Fruit fly (Drosophila melanogaster) whole organism, embryonic: ENCODE measurements around the gene hiro.

Source experiments
- Ada2b ChIP-seq: fragments of 200-800 bp; sonication (Bioruptor generic); IDR thresholded peaks from 2 replicates; pipeline ENCODE4 v1.3.6; 2022; ENCODE audit warnings: missing biosample characterization, missing genetic modification characterization
- Bdp1 ChIP-seq: fragments of 200-800 bp; sonication (Bioruptor generic); optimal IDR thresholded peaks from 3 replicates; lab custom pipeline; 2016; ENCODE audit warnings: missing biosample characterization, missing genetic modification characterization
- Blimp-1 ChIP-seq: fragments of 200-800 bp; sonication (Bioruptor generic); optimal IDR thresholded peaks from 3 replicates; lab custom pipeline; 2018; ENCODE audit warnings: missing biosample characterization, missing genetic modification characterization, mild to moderate bottlenecking, moderate library complexity, missing genetic modification reagents
- CG11695 ChIP-seq: fragments of 200-800 bp; sonication (Bioruptor generic); IDR thresholded peaks from 3 replicates; pipeline ENCODE4 v1.3.6; 2022; ENCODE audit warnings: missing biosample characterization, missing genetic modification characterization
- CG17328 ChIP-seq: fragments of 200-800 bp; sonication (Bioruptor generic); IDR thresholded peaks from 2 replicates; pipeline ENCODE4 v1.3.6; 2022; ENCODE audit warnings: missing biosample characterization, missing genetic modification characterization
- CG17361 ChIP-seq: fragments of 200-800 bp; sonication (Bioruptor generic); IDR thresholded peaks from 3 replicates; pipeline ENCODE4 v1.3.6; 2022; ENCODE audit warnings: missing biosample characterization, missing genetic modification characterization
- CG17829 ChIP-seq: fragments of 200-800 bp; optimal IDR thresholded peaks from 2 replicates; lab custom pipeline; 2019; ENCODE audit warnings: missing biosample characterization, mild to moderate bottlenecking, missing genetic modification characterization, moderate library complexity
- CG18599 ChIP-seq: fragments of 200-800 bp; sonication (Bioruptor generic); optimal IDR thresholded peaks from 3 replicates; lab custom pipeline; 2017; ENCODE audit warnings: missing biosample characterization, missing genetic modification characterization, mild to moderate bottlenecking, moderate library complexity, missing genetic modification reagents
- CG2120 ChIP-seq: fragments of 200-800 bp; sonication (Bioruptor generic); optimal IDR thresholded peaks from 3 replicates; lab custom pipeline; 2016; ENCODE audit warnings: missing biosample characterization, missing genetic modification characterization
- CG2199 ChIP-seq: fragments of 200-800 bp; sonication (Bioruptor generic); IDR thresholded peaks from 3 replicates; pipeline ENCODE4 v1.3.6; 2022; ENCODE audit warnings: missing biosample characterization, missing genetic modification characterization
- CG2202 ChIP-seq: fragments of 200-800 bp; sonication (Bioruptor generic); optimal IDR thresholded peaks from 2 replicates; lab custom pipeline; 2018; ENCODE audit warnings: missing biosample characterization, mild to moderate bottlenecking, missing genetic modification characterization
- CG31441 ChIP-seq: fragments of 200-800 bp; sonication (Bioruptor generic); IDR thresholded peaks from 2 replicates; pipeline ENCODE4 v1.3.6; 2022; ENCODE audit warnings: missing biosample characterization, missing genetic modification characterization
- CG34422 ChIP-seq: fragments of 200-800 bp; sonication (Bioruptor generic); IDR thresholded peaks from 3 replicates; pipeline ENCODE4 v1.3.6; 2022; ENCODE audit warnings: missing biosample characterization, missing genetic modification characterization
- CG4404 ChIP-seq: fragments of 200-800 bp; sonication (Bioruptor generic); IDR thresholded peaks from 2 replicates; pipeline ENCODE4 v1.3.6; 2022; ENCODE audit warnings: missing biosample characterization, missing genetic modification characterization
- CG5245 ChIP-seq: fragments of 200-800 bp; sonication (Bioruptor generic); optimal IDR thresholded peaks from 3 replicates; lab custom pipeline; 2016; ENCODE audit warnings: missing biosample characterization, missing genetic modification characterization
- CG6175 ChIP-seq: fragments of 200-800 bp; sonication (Bioruptor generic); IDR thresholded peaks from 3 replicates; pipeline ENCODE4 v1.3.6; 2022; ENCODE audit warnings: missing biosample characterization, missing genetic modification characterization
- CG6254 ChIP-seq: fragments of 200-800 bp; sonication (Bioruptor generic); optimal IDR thresholded peaks from 3 replicates; lab custom pipeline; 2017; ENCODE audit warnings: mild to moderate bottlenecking, missing biosample characterization, missing genetic modification reagents, missing genetic modification characterization
- CG6854 ChIP-seq: fragments of 200-800 bp; sonication (Bioruptor generic); optimal IDR thresholded peaks from 3 replicates; lab custom pipeline; 2017; ENCODE audit warnings: missing biosample characterization, mild to moderate bottlenecking, missing genetic modification characterization
- CG7839 ChIP-seq: fragments of 200-800 bp; sonication (Bioruptor generic); optimal IDR thresholded peaks from 3 replicates; lab custom pipeline; 2018; ENCODE audit warnings: missing biosample characterization, mild to moderate bottlenecking, missing genetic modification characterization, moderate library complexity
- CHES-1-like ChIP-seq: fragments of 200-800 bp; sonication (Bioruptor generic); optimal IDR thresholded peaks from 2 replicates; lab custom pipeline; 2016; ENCODE audit warnings: missing biosample characterization, missing genetic modification characterization
- CkIIα-i1 ChIP-seq: fragments of 200-800 bp; sonication (Bioruptor generic); IDR thresholded peaks from 2 replicates; pipeline ENCODE4 v1.3.6; 2022; ENCODE audit warnings: missing biosample characterization, missing genetic modification characterization
- E2f2 ChIP-seq: fragments of 200-800 bp; sonication (Bioruptor generic); IDR thresholded peaks from 2 replicates; pipeline ENCODE4 v1.3.6; 2022; ENCODE audit warnings: missing biosample characterization, missing genetic modification characterization
- Elba2 ChIP-seq: fragments of 200-800 bp; sonication (Bioruptor generic); optimal IDR thresholded peaks from 3 replicates; lab custom pipeline; 2016; ENCODE audit warnings: missing biosample characterization, missing genetic modification characterization
- Hand ChIP-seq: fragments of 200-800 bp; sonication (Bioruptor generic); optimal IDR thresholded peaks from 2 replicates; lab custom pipeline; 2017; ENCODE audit warnings: mild to moderate bottlenecking, missing biosample characterization, missing genetic modification reagents, missing genetic modification characterization
- Med ChIP-seq: fragments of 200-800 bp; sonication (Bioruptor generic); peaks from one replicate; lab custom pipeline; 2016; ENCODE audit warnings: missing biosample characterization, missing genetic modification characterization, mild to moderate bottlenecking, inconsistent platforms, moderate library complexity
- Rfx ChIP-seq: fragments of 200-800 bp; sonication (Bioruptor generic); IDR thresholded peaks from 2 replicates; pipeline ENCODE4 v1.3.6; 2022; ENCODE audit warnings: missing biosample characterization, missing genetic modification characterization
- Six4 ChIP-seq: fragments of 200-800 bp; sonication (Bioruptor generic); optimal IDR thresholded peaks from 2 replicates; lab custom pipeline; 2016; ENCODE audit warnings: missing biosample characterization, missing genetic modification characterization
- Spps ChIP-seq: fragments of 200-800 bp; sonication (Bioruptor generic); optimal IDR thresholded peaks from 2 replicates; lab custom pipeline; 2018; ENCODE audit warnings: missing biosample characterization, mild to moderate bottlenecking, missing genetic modification characterization
- Stat92E ChIP-seq, 3 experiments: fragments of >200 bp in 2 of 3; fragments of 200-800 bp in 1 of 3; sonication (Bioruptor generic) in 1 of 3; optimal IDR thresholded peaks; 2 replicates each; lab custom pipeline; 2017 to 2019; ENCODE audit warnings: missing biosample characterization in 3 of 3, missing genetic modification characterization in 3 of 3, mild to moderate bottlenecking in 1 of 3, moderate library complexity in 1 of 3
- Xbp1 ChIP-seq: fragments of 200-800 bp; sonication (Bioruptor generic); optimal IDR thresholded peaks from 3 replicates; lab custom pipeline; 2016; ENCODE audit warnings: missing biosample characterization, mild to moderate bottlenecking, missing genetic modification characterization
- ab ChIP-seq: fragments of 200-800 bp; sonication (Bioruptor generic); optimal IDR thresholded peaks from 2 replicates; lab custom pipeline; 2016; ENCODE audit warnings: missing biosample characterization, missing genetic modification characterization
- chinmo ChIP-seq: fragments of 200-800 bp; sonication (Bioruptor generic); IDR thresholded peaks from 4 replicates; pipeline ENCODE4 v1.3.6; 2022; ENCODE audit warnings: missing biosample characterization, missing genetic modification characterization; ENCODE audit not compliant: partially characterized antibody
- chm ChIP-seq: fragments of 200-800 bp; sonication (Bioruptor generic); IDR thresholded peaks from 2 replicates; pipeline ENCODE4 v1.3.6; 2022; ENCODE audit warnings: missing biosample characterization, missing genetic modification characterization
- ci ChIP-seq: fragments of 200-800 bp; sonication (Bioruptor generic); IDR thresholded peaks from 3 replicates; pipeline ENCODE4 v1.3.6; 2022; ENCODE audit warnings: missing biosample characterization, missing genetic modification characterization
- crol ChIP-seq: fragments of 200-800 bp; sonication (Bioruptor generic); IDR thresholded peaks from 2 replicates; pipeline ENCODE4 v1.3.6; 2022; ENCODE audit warnings: missing biosample characterization, missing genetic modification characterization
- gem ChIP-seq: fragments of 200-800 bp; sonication (Bioruptor generic); optimal IDR thresholded peaks from 2 replicates; lab custom pipeline; 2019; ENCODE audit warnings: missing biosample characterization, mild to moderate bottlenecking, missing genetic modification characterization, moderate library complexity
- kni ChIP-seq: fragments of 200-800 bp; sonication (Bioruptor generic); optimal IDR thresholded peaks from 3 replicates; lab custom pipeline; 2017; ENCODE audit warnings: mild to moderate bottlenecking, missing biosample characterization, missing genetic modification reagents, missing genetic modification characterization
- lola ChIP-seq, 3 experiments: fragments of >200 bp in 2 of 3; fragments of 200-800 bp in 1 of 3; sonication (Bioruptor generic) in 1 of 3; optimal IDR thresholded peaks; 2 replicates each; lab custom pipeline; 2017 to 2019; ENCODE audit warnings: missing biosample characterization in 3 of 3, missing genetic modification characterization in 3 of 3, mild to moderate bottlenecking in 1 of 3, moderate library complexity in 1 of 3
- luna ChIP-seq: fragments of 200-800 bp; sonication (Bioruptor generic); optimal IDR thresholded peaks from 2 replicates; lab custom pipeline; 2016; ENCODE audit warnings: missing biosample characterization, missing genetic modification characterization
- prd ChIP-seq, 3 experiments: fragments of >200 bp in 2 of 3; fragments of 200-800 bp in 1 of 3; sonication (Bioruptor generic) in 1 of 3; optimal IDR thresholded peaks in 2 of 3; IDR thresholded peaks in 1 of 3; 2 replicates in 2 of 3; 3 replicates in 1 of 3; pipeline versions ENCODE4 v1.3.6 to Lab custom; 2017 to 2022; ENCODE audit warnings: missing biosample characterization in 1 of 3, missing genetic modification characterization in 1 of 3
- sd ChIP-seq: fragments of 200-800 bp; sonication (Bioruptor generic); optimal IDR thresholded peaks from 3 replicates; lab custom pipeline; 2018; ENCODE audit warnings: missing biosample characterization, mild to moderate bottlenecking, missing genetic modification characterization, moderate library complexity
- sens-2 ChIP-seq: fragments of 200-800 bp; sonication (Bioruptor generic); IDR thresholded peaks from 2 replicates; pipeline ENCODE4 v1.3.6; 2022; ENCODE audit warnings: missing biosample characterization, missing genetic modification characterization
- sqz ChIP-seq: fragments of 200-800 bp; sonication (Bioruptor generic); optimal IDR thresholded peaks from 3 replicates; lab custom pipeline; 2018; ENCODE audit warnings: missing biosample characterization, mild to moderate bottlenecking, missing genetic modification characterization
- sr ChIP-seq: fragments of 200-800 bp; sonication (Bioruptor generic); IDR thresholded peaks from 3 replicates; pipeline ENCODE4 v1.3.6; 2022; ENCODE audit warnings: missing biosample characterization, missing genetic modification characterization
- tap ChIP-seq: fragments of 200-800 bp; optimal IDR thresholded peaks from 3 replicates; lab custom pipeline; 2019; ENCODE audit warnings: missing biosample characterization, mild to moderate bottlenecking, missing genetic modification characterization, moderate library complexity

The hiro gene

dm6 chr3L:687858-688257 lies at the start of gene hiro:
Gene hiro, minus strand, starts transcription at chr3L:687958.
- TF ChIP-seq tap (tag; lab: Kevin White, UChicago) (no peak), chinmo (GFP tag; lab: Robert Waterston, UW) (0 out of 4 replicates have a peak, but pooled peaks have one; percentile 8), sd (tag; lab: Kevin White, UChicago) (peak; percentile 32)

dm6 chr3L:736542-737166 lies 48.9 kb upstream of the hiro start:
- TF ChIP-seq Blimp-1 (GFP tag; lab: Kevin White, UChicago) (no peak), CG6175 (GFP tag; lab: Robert Waterston, UW) (peak; percentile 17; the same call in 1 of the 3 replicates), Rfx (no peak), ci (GFP tag; lab: Robert Waterston, UW) (peak; percentile 22; the same call in 1 of the 3 replicates), kni (GFP tag; lab: Kevin White, UChicago) (peak; percentile 61), CG17328 (0 out of 2 replicates have a peak, but pooled peaks have one; percentile 8), sr (peak; percentile 70; the same call in 2 of the 3 replicates), sd (tag; lab: Kevin White, UChicago) (no peak), sens-2 (GFP tag; lab: Robert Waterston, UW) (no peak), CG18599 (GFP tag; lab: Kevin White, UChicago) (no peak), CG4404 (no peak), crol (GFP tag; lab: Robert Waterston, UW) (peak; percentile 60; the same call in 1 of the 2 replicates), CG6254 (GFP tag; lab: Kevin White, UChicago) (peak; percentile 6), CG2199 (GFP tag; lab: Robert Waterston, UW) (peak; percentile 81; the same call in 1 of the 3 replicates), E2f2 (GFP tag; lab: Robert Waterston, UW) (no peak), sqz (GFP tag; lab: Kevin White, UChicago) (peak; percentile 9), Hand (GFP tag; lab: Kevin White, UChicago) (no peak), CkIIα-i1 (GFP tag; lab: Robert Waterston, UW) (no peak)

- TF ChIP-seq chm: peak; percentile 53; the same call in 1 of the 2 replicates
- TF ChIP-seq CG17829 (tag; lab: Kevin White, UChicago): peak; percentile 22
- TF ChIP-seq Elba2: no peak
- peak in 1 of 3 experiments; percentile 6 for TF ChIP-seq Stat92E (GFP tag; optimal IDR thresholded peaks at IDR 0.05; lab: Kevin White, UChicago)
- TF ChIP-seq Xbp1 (GFP tag; lab: Kevin White, UChicago): peak; percentile 9
- TF ChIP-seq CG34422 (GFP tag; lab: Robert Waterston, UW): 0 out of 3 replicates have a peak, but pooled peaks have one; percentile 33
- peak; percentile 27; the same call in 1 of the 3 replicates for TF ChIP-seq CG17361
- TF ChIP-seq CG11695 (GFP tag; lab: Robert Waterston, UW): 0 out of 3 replicates have a peak, but pooled peaks have one; percentile 10
- no peak for TF ChIP-seq CHES-1-like (GFP tag; lab: Kevin White, UChicago)
- TF ChIP-seq CG17328: 0 out of 2 replicates have a peak, but pooled peaks have one; percentile 26
- TF ChIP-seq lola (GFP tag; optimal IDR thresholded peaks at IDR 0.05; lab: Kevin White, UChicago): peak in 1 of 3 experiments; percentile 53
- TF ChIP-seq Med (GFP tag; lab: Kevin White, UChicago): peak; percentile 57
- no peak for TF ChIP-seq Bdp1
- TF ChIP-seq CG31441 (GFP tag; lab: Robert Waterston, UW): 0 out of 2 replicates have a peak, but pooled peaks have one; percentile 22
- peak; percentile 18 for TF ChIP-seq CG2202
- no peak for TF ChIP-seq ab (GFP tag; lab: Kevin White, UChicago)
- TF ChIP-seq CG6854 (GFP tag; lab: Kevin White, UChicago): no peak
- peak; percentile 33 for TF ChIP-seq Spps (tag; lab: Kevin White, UChicago)
- TF ChIP-seq CG2120 (GFP tag; lab: Kevin White, UChicago): no peak
- peak; percentile 9 for TF ChIP-seq CG7839 (tag; lab: Kevin White, UChicago)
- TF ChIP-seq gem: peak; percentile 48
- TF ChIP-seq Ada2b (GFP tag; lab: Robert Waterston, UW): 0 out of 2 replicates have a peak, but pooled peaks have one; percentile 10
- peak; percentile 17 for TF ChIP-seq Six4
- no peak for TF ChIP-seq prd (optimal IDR thresholded peaks at IDR 0.05; lab: Kevin White, UChicago)
- peak; percentile 13; the same call in 1 of the 3 replicates for TF ChIP-seq prd (GFP tag; IDR thresholded peaks at IDR 0.05; lab: Robert Waterston, UW)
- TF ChIP-seq luna (GFP tag; lab: Kevin White, UChicago): no peak
- TF ChIP-seq CG5245 (GFP tag; lab: Kevin White, UChicago): peak; percentile 2
Measured at dm6 chr3L:735948-736347, 48.2 kb upstream of the hiro start.
